Fruit fly (Drosophila melanogaster) whole organism, embryonic: ENCODE measurements around the gene ALiX.

Experiments used
- Aef1 ChIP-seq: fragments of 200-800 bp; sonication (Bioruptor generic); IDR thresholded peaks from 3 replicates; pipeline ENCODE4 v1.3.6; 2022; ENCODE audit warnings: missing biosample characterization, missing genetic modification characterization
- Awh ChIP-seq: fragments of 200-800 bp; sonication (Bioruptor generic); IDR thresholded peaks from 2 replicates; pipeline ENCODE4, ENCODE4 v1.3.6; 2022; ENCODE audit warnings: missing biosample characterization, missing genetic modification characterization
- CG12236 ChIP-seq: fragments of 200-800 bp; sonication (Bioruptor generic); optimal IDR thresholded peaks from 2 replicates; lab custom pipeline; 2016; ENCODE audit warnings: missing biosample characterization, missing genetic modification characterization
- CG12942 ChIP-seq: fragments of 200-800 bp; sonication (Bioruptor generic); optimal IDR thresholded peaks from 3 replicates; lab custom pipeline; 2016; ENCODE audit warnings: missing biosample characterization, missing genetic modification characterization
- CG14710 ChIP-seq: fragments of 200-800 bp; sonication (Bioruptor generic); optimal IDR thresholded peaks from 3 replicates; lab custom pipeline; 2019; ENCODE audit warnings: missing biosample characterization, mild to moderate bottlenecking, missing genetic modification characterization, moderate library complexity
- CG1529 ChIP-seq: fragments of 200-800 bp; sonication (Bioruptor generic); optimal IDR thresholded peaks from 3 replicates; lab custom pipeline; 2018; ENCODE audit warnings: missing biosample characterization, missing genetic modification characterization
- CG16813 ChIP-seq: fragments of 200-800 bp; sonication (Bioruptor generic); IDR thresholded peaks from 3 replicates; pipeline ENCODE4 v1.3.6; 2022; ENCODE audit warnings: missing biosample characterization, missing genetic modification characterization; ENCODE audit not compliant: partially characterized antibody
- CG2202 ChIP-seq: fragments of 200-800 bp; sonication (Bioruptor generic); optimal IDR thresholded peaks from 2 replicates; lab custom pipeline; 2018; ENCODE audit warnings: missing biosample characterization, mild to moderate bottlenecking, missing genetic modification characterization
- CG4404 ChIP-seq: fragments of 200-800 bp; sonication (Bioruptor generic); IDR thresholded peaks from 2 replicates; pipeline ENCODE4 v1.3.6; 2022; ENCODE audit warnings: missing biosample characterization, missing genetic modification characterization
- CG4424 ChIP-seq: fragments of 200-800 bp; sonication (Bioruptor generic); optimal IDR thresholded peaks from 3 replicates; lab custom pipeline; 2016; ENCODE audit warnings: missing biosample characterization, missing genetic modification characterization
- CG6272 ChIP-seq: fragments of 200-800 bp; sonication (Bioruptor generic); IDR thresholded peaks from 2 replicates; pipeline ENCODE4 v1.3.6; 2022; ENCODE audit warnings: missing biosample characterization, missing genetic modification characterization
- CG6791 ChIP-seq: fragments of 200-800 bp; sonication (Bioruptor generic); IDR thresholded peaks from 3 replicates; pipeline ENCODE4 v1.3.6; 2022; ENCODE audit warnings: missing biosample characterization, missing genetic modification characterization; ENCODE audit not compliant: partially characterized antibody
- CG7556 ChIP-seq: fragments of 200-800 bp; sonication (Bioruptor generic); optimal IDR thresholded peaks from 2 replicates; lab custom pipeline; 2017; ENCODE audit warnings: missing biosample characterization, mild to moderate bottlenecking, missing genetic modification characterization
- CG9215 ChIP-seq: fragments of 200-800 bp; sonication (Bioruptor generic); IDR thresholded peaks from 2 replicates; pipeline ENCODE4 v1.3.6; 2022; ENCODE audit warnings: missing biosample characterization, missing genetic modification characterization
- CG9437 ChIP-seq: fragments of 200-800 bp; sonication (Bioruptor generic); optimal IDR thresholded peaks from 2 replicates; lab custom pipeline; 2018; ENCODE audit warnings: missing biosample characterization, mild to moderate bottlenecking, missing genetic modification characterization
- CG9609 ChIP-seq: fragments of 200-800 bp; sonication (Bioruptor generic); optimal IDR thresholded peaks from 3 replicates; lab custom pipeline; 2016; ENCODE audit warnings: missing biosample characterization, missing genetic modification characterization
- CG9797 ChIP-seq: fragments of 200-800 bp; sonication (Bioruptor generic); optimal IDR thresholded peaks from 3 replicates; lab custom pipeline; 2018; ENCODE audit warnings: missing biosample characterization, mild to moderate bottlenecking, missing genetic modification characterization
- CG9817 ChIP-seq: fragments of 200-800 bp; sonication (Bioruptor generic); optimal IDR thresholded peaks from 2 replicates; lab custom pipeline; 2018; ENCODE audit warnings: missing biosample characterization, mild to moderate bottlenecking, missing genetic modification characterization, moderate library complexity
- Chrac-16 ChIP-seq: fragments of 200-800 bp; sonication (Bioruptor generic); optimal IDR thresholded peaks from 3 replicates; lab custom pipeline; 2016; ENCODE audit warnings: missing biosample characterization, missing genetic modification characterization
- CoRest ChIP-seq: fragments of 200-800 bp; sonication (Bioruptor generic); optimal IDR thresholded peaks from 3 replicates; lab custom pipeline; 2018; ENCODE audit warnings: missing biosample characterization, mild to moderate bottlenecking, missing genetic modification characterization, moderate library complexity
- D19B ChIP-seq: fragments of 200-800 bp; sonication (Bioruptor generic); optimal IDR thresholded peaks from 2 replicates; lab custom pipeline; 2017; ENCODE audit warnings: missing biosample characterization, mild to moderate bottlenecking, missing genetic modification characterization
- Dip3 ChIP-seq: fragments of 200-800 bp; sonication (Bioruptor generic); optimal IDR thresholded peaks from 3 replicates; lab custom pipeline; 2016; ENCODE audit warnings: missing biosample characterization, missing genetic modification characterization
- E2f2 ChIP-seq: fragments of 200-800 bp; sonication (Bioruptor generic); IDR thresholded peaks from 2 replicates; pipeline ENCODE4 v1.3.6; 2022; ENCODE audit warnings: missing biosample characterization, missing genetic modification characterization
- Ets97D ChIP-seq: fragments of 200-800 bp; sonication (Bioruptor generic); optimal IDR thresholded peaks from 3 replicates; lab custom pipeline; 2016; ENCODE audit warnings: missing biosample characterization, missing genetic modification characterization
- Gsc ChIP-seq: fragments of 200-800 bp; sonication (Bioruptor generic); IDR thresholded peaks from 2 replicates; pipeline ENCODE4 v1.3.6; 2022; ENCODE audit warnings: missing biosample characterization, missing genetic modification characterization
- Hr3 ChIP-seq: fragments of 200-800 bp; sonication (Bioruptor generic); optimal IDR thresholded peaks from 3 replicates; lab custom pipeline; 2016; ENCODE audit warnings: missing biosample characterization, missing genetic modification characterization
- Lim3 ChIP-seq: fragments of 200-800 bp; sonication (Bioruptor generic); IDR thresholded peaks from 2 replicates; pipeline ENCODE4 v1.3.6; 2022; ENCODE audit warnings: missing biosample characterization, missing genetic modification characterization
- Med ChIP-seq: fragments of 200-800 bp; sonication (Bioruptor generic); peaks from one replicate; lab custom pipeline; 2016; ENCODE audit warnings: missing biosample characterization, missing genetic modification characterization, mild to moderate bottlenecking, inconsistent platforms, moderate library complexity
- NFAT ChIP-seq: fragments of 200-800 bp; sonication (Bioruptor generic); IDR thresholded peaks from 2 replicates; pipeline ENCODE4 v1.3.6; 2022; ENCODE audit warnings: missing biosample characterization, missing genetic modification characterization
- Sry-β ChIP-seq: fragments of 200-800 bp; sonication (Bioruptor generic); optimal IDR thresholded peaks from 2 replicates; lab custom pipeline; 2018; ENCODE audit warnings: missing biosample characterization, mild to moderate bottlenecking, missing genetic modification characterization, moderate library complexity
- Vsx1 ChIP-seq: fragments of 200-800 bp; sonication (Bioruptor generic); optimal IDR thresholded peaks from 2 replicates; lab custom pipeline; 2017; ENCODE audit warnings: missing biosample characterization, mild to moderate bottlenecking, missing genetic modification characterization, missing genetic modification reagents
- Xbp1 ChIP-seq: fragments of 200-800 bp; sonication (Bioruptor generic); optimal IDR thresholded peaks from 3 replicates; lab custom pipeline; 2016; ENCODE audit warnings: missing biosample characterization, mild to moderate bottlenecking, missing genetic modification characterization
- ab ChIP-seq: fragments of 200-800 bp; sonication (Bioruptor generic); optimal IDR thresholded peaks from 2 replicates; lab custom pipeline; 2016; ENCODE audit warnings: missing biosample characterization, missing genetic modification characterization
- al ChIP-seq: fragments of 200-800 bp; sonication (Bioruptor generic); IDR thresholded peaks from 2 replicates; pipeline ENCODE4 v1.3.6; 2022; ENCODE audit warnings: missing biosample characterization, missing genetic modification characterization
- ato ChIP-seq: fragments of 200-800 bp; sonication (Bioruptor generic); IDR thresholded peaks from 2 replicates; pipeline ENCODE4 v1.3.6; 2022; ENCODE audit warnings: missing biosample characterization, missing genetic modification characterization; ENCODE audit not compliant: partially characterized antibody
- chinmo ChIP-seq: fragments of 200-800 bp; sonication (Bioruptor generic); IDR thresholded peaks from 4 replicates; pipeline ENCODE4 v1.3.6; 2022; ENCODE audit warnings: missing biosample characterization, missing genetic modification characterization; ENCODE audit not compliant: partially characterized antibody
- crp ChIP-seq, 2 experiments: fragments of 200-800 bp; sonication (Bioruptor generic); optimal IDR thresholded peaks; 2 replicates in 1 of 2; 3 replicates in 1 of 2; lab custom pipeline; 2017; ENCODE audit warnings: missing biosample characterization in 2 of 2, missing genetic modification characterization in 2 of 2, mild to moderate bottlenecking in 1 of 2, moderate library complexity in 1 of 2
- dpn ChIP-seq, 2 experiments: fragments of 200-800 bp; sonication (Bioruptor generic); optimal IDR thresholded peaks; 3 replicates each; lab custom pipeline; 2016; ENCODE audit warnings: missing biosample characterization in 2 of 2, missing genetic modification characterization in 2 of 2
- eyg ChIP-seq: fragments of 200-800 bp; sonication (Bioruptor generic); optimal IDR thresholded peaks from 3 replicates; lab custom pipeline; 2016; ENCODE audit warnings: missing biosample characterization, missing genetic modification characterization
- fd64A ChIP-seq: fragments of 200-800 bp; sonication (Bioruptor generic); optimal IDR thresholded peaks from 3 replicates; lab custom pipeline; 2018; ENCODE audit warnings: missing biosample characterization, mild to moderate bottlenecking, missing genetic modification characterization
- gcm2 ChIP-seq: fragments of 200-800 bp; sonication (Bioruptor generic); optimal IDR thresholded peaks from 2 replicates; lab custom pipeline; 2016; ENCODE audit warnings: missing biosample characterization, missing genetic modification characterization
- hbn ChIP-seq: fragments of 200-800 bp; sonication (Bioruptor generic); IDR thresholded peaks from 2 replicates; pipeline ENCODE4 v1.3.6; 2022; ENCODE audit warnings: missing biosample characterization, missing genetic modification characterization; ENCODE audit not compliant: partially characterized antibody
- lilli ChIP-seq: fragments of 200-800 bp; sonication (Bioruptor generic); optimal IDR thresholded peaks from 3 replicates; lab custom pipeline; 2016; ENCODE audit warnings: missing biosample characterization, missing genetic modification characterization
- mam ChIP-seq: fragments of 200-800 bp; sonication (Bioruptor generic); optimal IDR thresholded peaks from 3 replicates; lab custom pipeline; 2016; ENCODE audit warnings: missing biosample characterization, missing genetic modification characterization
- onecut ChIP-seq: fragments of 200-800 bp; sonication (Bioruptor generic); IDR thresholded peaks from 2 replicates; pipeline ENCODE4 v1.3.6; 2022; ENCODE audit warnings: missing biosample characterization, missing genetic modification characterization
- pho ChIP-seq: fragments of 200-800 bp; sonication (Bioruptor generic); optimal IDR thresholded peaks from 2 replicates; lab custom pipeline; 2016; ENCODE audit warnings: missing biosample characterization, missing genetic modification characterization
- row ChIP-seq: fragments of 200-800 bp; sonication (Bioruptor generic); IDR thresholded peaks from 3 replicates; pipeline ENCODE4 v1.3.6; 2022; ENCODE audit warnings: missing biosample characterization, missing genetic modification characterization
- trem ChIP-seq: fragments of 200-800 bp; optimal IDR thresholded peaks from 3 replicates; lab custom pipeline; 2019; ENCODE audit warnings: missing biosample characterization, mild to moderate bottlenecking, missing genetic modification characterization, moderate library complexity
- unc-4 ChIP-seq: fragments of 200-800 bp; sonication (Bioruptor generic); IDR thresholded peaks from 2 replicates; pipeline ENCODE4 v1.3.6; 2022; ENCODE audit warnings: missing biosample characterization, missing genetic modification characterization; ENCODE audit not compliant: partially characterized antibody
- vnd ChIP-seq: fragments of 200-800 bp; sonication (Bioruptor generic); IDR thresholded peaks from 3 replicates; pipeline ENCODE4 v1.3.6; 2022; ENCODE audit warnings: missing biosample characterization, missing genetic modification characterization; ENCODE audit not compliant: partially characterized antibody

ALiX gene

DNA sequence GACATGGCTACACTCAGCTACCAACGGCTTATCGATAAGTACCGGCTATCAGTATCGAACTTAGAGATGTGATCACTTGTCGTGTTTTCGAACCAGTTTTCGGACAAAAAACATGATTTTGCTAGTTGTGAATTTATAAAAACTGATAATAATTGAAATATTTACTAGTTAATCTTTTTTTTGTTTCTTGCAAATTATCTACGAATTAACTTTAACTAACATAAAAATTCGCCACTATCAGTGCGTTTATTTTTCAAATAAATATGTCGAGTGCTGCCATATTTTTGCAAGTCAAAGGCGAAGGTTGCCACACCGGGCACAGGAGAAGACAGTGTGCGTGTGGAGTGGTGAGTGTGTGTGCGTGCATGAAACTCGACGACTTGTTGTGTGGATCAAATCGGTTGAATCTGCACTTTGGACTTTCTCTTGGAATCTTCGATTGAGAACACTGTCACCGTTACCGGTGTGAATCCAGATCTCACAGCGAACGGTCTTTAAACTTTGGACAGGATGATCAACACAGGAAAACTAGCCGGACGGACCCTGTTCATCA is 22.7 kb downstream of the ALiX start, which contains the start of gene Hsdl2 (continued):
- peak; percentile 7 for TF ChIP-seq mam
- TF ChIP-seq Aef1, result peak; percentile 54
- peak; percentile 74 for TF ChIP-seq lilli (GFP tag; lab: Kevin White, UChicago)
- TF ChIP-seq unc-4 (GFP tag; lab: Robert Waterston, UW), result peak; percentile 62
- peak; percentile 34 for TF ChIP-seq Hr3 (GFP tag; lab: Kevin White, UChicago)
- peak; percentile 93 for TF ChIP-seq E2f2 (GFP tag; lab: Robert Waterston, UW)
- peak; percentile 50 for TF ChIP-seq Dip3
- peak; percentile 33 for TF ChIP-seq Ets97D (GFP tag; lab: Kevin White, UChicago)
- peak; percentile 75 for TF ChIP-seq CG14710 (tag; lab: Kevin White, UChicago)
- peak; percentile 28; the same call in 1 of the 2 replicates for TF ChIP-seq CG4404 (GFP tag; lab: Robert Waterston, UW)
- peak; percentile 61; the same call in 2 of the 3 replicates for TF ChIP-seq CG6791 (GFP tag; lab: Robert Waterston, UW)
- peak; percentile 60 for TF ChIP-seq Xbp1 (GFP tag; lab: Kevin White, UChicago)
- no peak for TF ChIP-seq Sry-β (GFP tag; lab: Kevin White, UChicago)
- no peak for TF ChIP-seq chinmo
- TF ChIP-seq eyg (GFP tag; lab: Kevin White, UChicago), result no peak
- TF ChIP-seq fd64A, result no peak
- TF ChIP-seq CG2202 (tag; lab: Kevin White, UChicago), result no peak
- peak; percentile 51; the same call in 2 of the 3 replicates for TF ChIP-seq vnd (GFP tag; lab: Robert Waterston, UW)
- no peak for TF ChIP-seq Awh (GFP tag; lab: Robert Waterston, UW)
- TF ChIP-seq CG9797 (GFP tag; lab: Kevin White, UChicago), result peak; percentile 49
- peak; percentile 27; the same call in 1 of the 2 replicates for TF ChIP-seq NFAT (GFP tag; lab: Robert Waterston, UW)
- TF ChIP-seq dpn (GFP tag; optimal IDR thresholded peaks at IDR 0.05; lab: Kevin White, UChicago), result peak in 1 of 2 experiments; percentile 29
- no peak for TF ChIP-seq Lim3
- peak; percentile 75 for TF ChIP-seq row (GFP tag; lab: Robert Waterston, UW)
- peak in 1 of 2 experiments; percentile 21 for TF ChIP-seq crp (GFP tag; optimal IDR thresholded peaks at IDR 0.05; lab: Kevin White, UChicago)
- TF ChIP-seq Med (GFP tag; lab: Kevin White, UChicago), result peak; percentile 86
- TF ChIP-seq CG16813 (GFP tag; lab: Robert Waterston, UW), result peak; percentile 79
- no peak for TF ChIP-seq CG12942 (GFP tag; lab: Kevin White, UChicago)
- TF ChIP-seq CG9437 (GFP tag; lab: Kevin White, UChicago), result peak; percentile 41
- peak; percentile 38 for TF ChIP-seq pho
- peak; percentile 57 for TF ChIP-seq trem (tag; lab: Kevin White, UChicago)
- TF ChIP-seq CG1529 (GFP tag; lab: Kevin White, UChicago), result no peak
- peak; percentile 5 for TF ChIP-seq ab (GFP tag; lab: Kevin White, UChicago)
- peak; percentile 0 for TF ChIP-seq CG4424 (GFP tag; lab: Kevin White, UChicago)
- peak; percentile 45 for TF ChIP-seq CG9215 (GFP tag; lab: Robert Waterston, UW)
- TF ChIP-seq al (GFP tag; lab: Robert Waterston, UW), result peak; percentile 9; the same call in 1 of the 2 replicates
- TF ChIP-seq Vsx1 (GFP tag; lab: Kevin White, UChicago), result no peak
- peak; percentile 39; the same call in 1 of the 2 replicates for TF ChIP-seq CG6272 (GFP tag; lab: Robert Waterston, UW)
- TF ChIP-seq CG9609 (GFP tag; lab: Kevin White, UChicago), result peak; percentile 1
- TF ChIP-seq onecut (GFP tag; lab: Robert Waterston, UW), result no peak
- TF ChIP-seq ato (GFP tag; lab: Robert Waterston, UW), result peak; percentile 75
- TF ChIP-seq gcm2 (GFP tag; lab: Kevin White, UChicago), result peak; percentile 7
- no peak for TF ChIP-seq D19B
- peak; percentile 45 for TF ChIP-seq Chrac-16 (GFP tag; lab: Kevin White, UChicago)
- TF ChIP-seq CoRest, result peak; percentile 67
- no peak for TF ChIP-seq Gsc (GFP tag; lab: Robert Waterston, UW)
- TF ChIP-seq CG9817 (tag; lab: Kevin White, UChicago), result peak; percentile 30
- TF ChIP-seq hbn (GFP tag; lab: Robert Waterston, UW), result peak; percentile 56; the same call in 1 of the 2 replicates
- TF ChIP-seq CG7556 (GFP tag; lab: Kevin White, UChicago), result peak; percentile 4
- TF ChIP-seq CG12236, result no peak
